Worm (Caenorhabditis elegans) whole organism, L4 larva: ENCODE data around the gene umps-1.

Experiments used
- ama-1 ChIP-seq: fragments of 150-350 bp; optimal IDR thresholded peaks from 2 replicates; lab custom pipeline; 2014; ENCODE audit warnings: inconsistent platforms, mixed read lengths
- ceh-20 ChIP-seq: fragments of 200-800 bp; sonication (Bioruptor generic); IDR thresholded peaks from 2 replicates; pipeline ENCODE4 v1.3.6; 2022; ENCODE audit warnings: missing genetic modification reagents, missing genetic modification characterization, missing compliant biosample characterization
- fos-1 ChIP-seq: fragments of 150-350 bp; optimal IDR thresholded peaks from 2 replicates; lab custom pipeline; 2014; ENCODE audit warnings: missing biosample characterization, missing genetic modification characterization
- lin-1 ChIP-seq: fragments of 200-800 bp; sonication (Bioruptor generic); IDR thresholded peaks from 2 replicates; pipeline ENCODE4 v1.3.6; 2022; ENCODE audit warnings: missing genetic modification reagents, missing genetic modification characterization, missing compliant biosample characterization
- lin-39 ChIP-seq: fragments of 150-350 bp; optimal IDR thresholded peaks from 2 replicates; lab custom pipeline; 2014; ENCODE audit warnings: missing biosample characterization, missing genetic modification reagents, missing genetic modification characterization
- nhr-10 ChIP-seq: fragments of 150-350 bp; optimal IDR thresholded peaks from 2 replicates; lab custom pipeline; 2014; ENCODE audit warnings: missing biosample characterization, missing genetic modification characterization
- nhr-11 ChIP-seq: fragments of 150-350 bp; optimal IDR thresholded peaks from 2 replicates; lab custom pipeline; 2014; ENCODE audit warnings: missing biosample characterization, missing genetic modification characterization
- nhr-42 ChIP-seq: fragments of 200-800 bp; sonication (Bioruptor generic); IDR thresholded peaks from 2 replicates; pipeline ENCODE4 v1.3.6; 2022; ENCODE audit warnings: missing genetic modification characterization, missing compliant biosample characterization
- pqm-1 ChIP-seq: sonication (generic microtip); optimal IDR thresholded peaks from 2 replicates; lab custom pipeline; 2017; ENCODE audit warnings: missing biosample characterization, missing genetic modification characterization
- unc-130 ChIP-seq: sonication (generic microtip); optimal IDR thresholded peaks from 2 replicates; lab custom pipeline; 2016; ENCODE audit warnings: missing genetic modification reagents, missing genetic modification characterization, missing compliant biosample characterization
- unc-39 ChIP-seq: sonication (generic microtip); optimal IDR thresholded peaks from 2 replicates; lab custom pipeline; 2017; ENCODE audit warnings: missing biosample characterization, missing genetic modification characterization
- unc-62 ChIP-seq, 3 experiments: fragments of 150-350 bp in 1 of 3; sonication (generic microtip); optimal IDR thresholded peaks in 2 of 3; peaks in 1 of 3; 1 replicate in 1 of 3; 2 replicates in 2 of 3; lab custom pipeline; 2014 to 2017; ENCODE audit warnings: missing biosample characterization in 3 of 3, missing genetic modification characterization in 3 of 3, missing genetic modification reagents in 3 of 3, missing genotype in 1 of 3
- vab-7 ChIP-seq: fragments of 200-800 bp; sonication (Bioruptor generic); IDR thresholded peaks from 2 replicates; pipeline ENCODE4 v1.3.6; 2022; ENCODE audit warnings: missing genetic modification reagents, missing genetic modification characterization, missing compliant biosample characterization

DNA sequence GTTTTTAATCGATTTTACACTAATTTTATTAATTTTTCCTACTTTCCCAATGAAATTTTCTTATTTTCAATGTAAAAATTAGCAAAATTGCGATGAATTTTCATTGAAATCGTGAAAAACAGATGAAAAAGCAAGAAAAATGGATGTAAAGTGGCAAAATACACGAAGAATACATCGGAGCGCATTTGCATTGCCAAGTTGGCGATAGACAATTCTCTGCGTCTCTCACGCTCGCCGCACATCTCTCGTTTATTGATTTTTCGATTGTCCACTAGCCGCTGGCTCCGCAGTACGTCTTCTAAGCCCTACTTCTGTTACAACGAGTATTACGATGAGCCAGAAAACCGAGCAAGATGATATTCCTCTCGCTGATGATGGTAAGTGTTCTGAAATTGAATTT is 38.7 kb downstream of the umps-1 start, which contains the start of gene unc-69:
- TF ChIP-seq lin-39 (no peak), ceh-20 (GFP tag; lab: Robert Waterston, UW) (no peak), nhr-42 (GFP tag; lab: Robert Waterston, UW) (no peak), vab-7 (GFP tag; lab: Robert Waterston, UW) (no peak), unc-62 (GFP tag; optimal IDR thresholded peaks at IDR 0.05 in 1 of 2; lab: Kevin White, UChicago) (no peak), unc-62 (tag; optimal IDR thresholded peaks at IDR 0.05; lab: Kevin White, UChicago) (no peak), ama-1 (lab: Kevin White, UChicago) (no peak), pqm-1 (tag; lab: Kevin White, UChicago) (no peak), lin-1 (GFP tag; lab: Robert Waterston, UW) (no peak), nhr-11 (no peak), unc-39 (tag; lab: Kevin White, UChicago) (no peak), nhr-10 (no peak), unc-130 (no peak), fos-1 (no peak)
